Fruit fly (Drosophila melanogaster) whole organism, pupa: ENCODE results near the gene hoka.

ENCODE experiments used
- CG10348 ChIP-seq: fragments of 200-800 bp; sonication (Bioruptor generic); IDR thresholded peaks from 2 replicates; pipeline ENCODE4 v1.3.6; 2022; ENCODE audit warnings: missing biosample characterization, missing genetic modification characterization
- CG12605 ChIP-seq: fragments of 200-800 bp; sonication (Bioruptor generic); IDR thresholded peaks from 2 replicates; pipeline ENCODE4 v1.3.6; 2022; ENCODE audit warnings: missing biosample characterization, missing genetic modification characterization
- CG13204 ChIP-seq: fragments of 200-800 bp; sonication (Bioruptor generic); optimal IDR thresholded peaks from 2 replicates; lab custom pipeline; 2018; ENCODE audit warnings: missing biosample characterization, mild to moderate bottlenecking, missing genetic modification characterization, moderate library complexity
- CG14655 ChIP-seq: fragments of 200-800 bp; sonication (Bioruptor generic); optimal IDR thresholded peaks from 3 replicates; lab custom pipeline; 2017; ENCODE audit warnings: mild to moderate bottlenecking, missing biosample characterization, missing genetic modification reagents, missing genetic modification characterization
- CG15710 ChIP-seq: fragments of 200-800 bp; sonication (Bioruptor generic); optimal IDR thresholded peaks from 2 replicates; lab custom pipeline; 2018; ENCODE audit warnings: missing biosample characterization, mild to moderate bottlenecking, missing genetic modification characterization, moderate library complexity
- CG17806 ChIP-seq: fragments of 200-800 bp; sonication (Bioruptor generic); optimal IDR thresholded peaks from 2 replicates; lab custom pipeline; 2018; ENCODE audit warnings: missing biosample characterization, mild to moderate bottlenecking, missing genetic modification characterization, moderate library complexity
- CG32121 ChIP-seq: fragments of 200-800 bp; sonication (Bioruptor generic); IDR thresholded peaks from 2 replicates; pipeline ENCODE4 v1.3.6; 2022; ENCODE audit warnings: missing biosample characterization, missing genetic modification characterization
- CG34367 ChIP-seq: fragments of 200-800 bp; sonication (Bioruptor generic); optimal IDR thresholded peaks from 2 replicates; lab custom pipeline; 2018; ENCODE audit warnings: missing biosample characterization, mild to moderate bottlenecking, missing genetic modification characterization
- CG4496 ChIP-seq: fragments of 200-800 bp; sonication (Bioruptor generic); IDR thresholded peaks from 3 replicates; pipeline ENCODE4 v1.3.6; 2022; ENCODE audit warnings: missing biosample characterization, missing genetic modification characterization
- CG8159 ChIP-seq: fragments of 200-800 bp; sonication (Bioruptor generic); optimal IDR thresholded peaks from 3 replicates; lab custom pipeline; 2018; ENCODE audit warnings: missing biosample characterization, mild to moderate bottlenecking, missing genetic modification characterization, moderate library complexity
- CG8301 ChIP-seq: fragments of 200-800 bp; sonication (Bioruptor generic); optimal IDR thresholded peaks from 2 replicates; lab custom pipeline; 2018; ENCODE audit warnings: missing biosample characterization, mild to moderate bottlenecking, missing genetic modification characterization
- CG9948 ChIP-seq: fragments of 200-800 bp; sonication (Bioruptor generic); optimal IDR thresholded peaks from 2 replicates; lab custom pipeline; 2018; ENCODE audit warnings: missing biosample characterization, mild to moderate bottlenecking, missing genetic modification characterization, moderate library complexity
- D1 ChIP-seq: fragments of 200-800 bp; sonication (Bioruptor generic); optimal IDR thresholded peaks from 2 replicates; lab custom pipeline; 2018; ENCODE audit warnings: missing biosample characterization, mild to moderate bottlenecking, missing genetic modification characterization, moderate library complexity
- EcR ChIP-seq: fragments of 200-800 bp; sonication (Bioruptor generic); optimal IDR thresholded peaks from 3 replicates; lab custom pipeline; 2019; ENCODE audit warnings: missing biosample characterization, missing genetic modification characterization, mild to moderate bottlenecking, moderate library complexity, missing genetic modification reagents
- Ets98B ChIP-seq: fragments of 200-800 bp; sonication (Bioruptor generic); IDR thresholded peaks from 2 replicates; pipeline ENCODE4 v1.3.6; 2022; ENCODE audit warnings: missing biosample characterization, missing genetic modification characterization
- Pif1A ChIP-seq: fragments of 200-800 bp; sonication (Bioruptor generic); optimal IDR thresholded peaks from 3 replicates; lab custom pipeline; 2016; ENCODE audit warnings: missing biosample characterization, missing genetic modification characterization
- Pif1B ChIP-seq: fragments of 200-800 bp; sonication (Bioruptor generic); optimal IDR thresholded peaks from 3 replicates; lab custom pipeline; 2016; ENCODE audit warnings: missing biosample characterization, missing genetic modification characterization
- Snoo ChIP-seq: fragments of 200-800 bp; sonication (Bioruptor generic); optimal IDR thresholded peaks from 3 replicates; lab custom pipeline; 2017; ENCODE audit warnings: missing biosample characterization, mild to moderate bottlenecking, missing genetic modification characterization, inconsistent platforms
- fd96Ca ChIP-seq: fragments of 200-800 bp; sonication (Bioruptor generic); IDR thresholded peaks from 3 replicates; pipeline ENCODE4 v1.3.6; 2022; ENCODE audit warnings: missing biosample characterization, missing genetic modification characterization
- gl ChIP-seq: fragments of 200-800 bp; sonication (Bioruptor generic); optimal IDR thresholded peaks from 2 replicates; lab custom pipeline; 2018; ENCODE audit warnings: missing biosample characterization, mild to moderate bottlenecking, missing genetic modification characterization
- rn ChIP-seq: fragments of 200-800 bp; sonication (Bioruptor generic); IDR thresholded peaks from 2 replicates; pipeline ENCODE4 v1.3.6; 2022; ENCODE audit warnings: missing biosample characterization, missing genetic modification characterization

The hoka gene

DNA sequence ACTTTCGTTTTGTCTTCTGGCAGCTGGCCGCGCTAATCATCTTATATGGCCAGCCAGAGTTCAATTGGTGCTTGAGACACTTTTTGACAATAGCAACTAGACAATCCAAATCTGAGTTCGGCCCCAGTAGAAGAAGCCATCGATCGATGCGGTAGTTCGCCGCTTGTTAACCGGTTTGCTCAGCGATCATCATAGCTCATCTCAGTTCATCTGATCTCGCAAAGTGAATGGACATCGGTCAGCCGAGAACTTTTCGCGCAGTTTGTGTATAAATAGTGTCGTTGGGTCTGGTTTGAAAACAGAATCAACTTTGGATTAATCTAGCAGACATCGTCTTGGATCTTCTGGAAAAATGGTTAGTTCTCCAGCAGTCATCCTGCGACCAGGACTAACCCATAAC is 2.1 kb upstream of the hoka start, which contains the start of gene CG13705:
TSS of gene CG13705 (plus strand) at position 301 of the 400 bp plus-strand sequence.
- TF ChIP-seq gl (tag; lab: Kevin White, UChicago) (no peak), Snoo (tag; lab: Kevin White, UChicago) (no peak), CG8159 (tag; lab: Kevin White, UChicago) (no peak), CG34367 (no peak), CG9948 (tag; lab: Kevin White, UChicago) (no peak), CG10348 (GFP tag; lab: Robert Waterston, UW) (no peak), CG12605 (GFP tag; lab: Robert Waterston, UW) (no peak), Pif1A (GFP tag; lab: Kevin White, UChicago) (no peak), fd96Ca (no peak), Ets98B (GFP tag; lab: Robert Waterston, UW) (no peak)

DNA sequence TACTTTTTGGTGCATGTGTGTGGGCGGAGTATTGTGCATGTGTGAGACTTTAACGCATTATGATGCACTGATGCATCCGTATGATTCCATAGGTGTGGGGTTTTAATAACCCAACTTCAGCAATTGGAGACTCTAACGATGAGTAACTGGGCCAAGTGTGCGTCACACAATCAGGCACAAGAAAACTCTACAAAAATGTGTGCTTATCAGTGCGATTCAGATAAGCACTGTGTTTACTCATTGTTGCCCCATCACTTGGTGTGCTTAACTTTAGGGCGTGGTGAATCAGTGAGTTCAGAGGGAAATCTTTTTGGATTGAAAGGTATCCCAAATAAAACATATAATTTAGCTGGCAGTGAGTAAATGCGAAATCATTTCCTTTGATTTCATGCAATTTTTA is 417 bp downstream of the hoka start:
- TF ChIP-seq CG10348 (GFP tag; lab: Robert Waterston, UW) = no peak
- no peak for TF ChIP-seq CG15710
- no peak for TF ChIP-seq Pif1B (GFP tag; lab: Kevin White, UChicago)
- no peak for TF ChIP-seq CG13204
- TF ChIP-seq Snoo (tag; lab: Kevin White, UChicago) = no peak
- no peak for TF ChIP-seq Pif1A (GFP tag; lab: Kevin White, UChicago)
- no peak for TF ChIP-seq CG9948 (tag; lab: Kevin White, UChicago)
- no peak for TF ChIP-seq CG14655 (GFP tag; lab: Kevin White, UChicago)
- no peak for TF ChIP-seq gl (tag; lab: Kevin White, UChicago)
- no peak for TF ChIP-seq CG12605 (GFP tag; lab: Robert Waterston, UW)
- no peak for TF ChIP-seq CG32121 (GFP tag; lab: Robert Waterston, UW)
- no peak for TF ChIP-seq rn (GFP tag; lab: Robert Waterston, UW)
- no peak for TF ChIP-seq CG8159 (tag; lab: Kevin White, UChicago)
- no peak for TF ChIP-seq CG4496
- no peak for TF ChIP-seq CG17806 (tag; lab: Kevin White, UChicago)

DNA sequence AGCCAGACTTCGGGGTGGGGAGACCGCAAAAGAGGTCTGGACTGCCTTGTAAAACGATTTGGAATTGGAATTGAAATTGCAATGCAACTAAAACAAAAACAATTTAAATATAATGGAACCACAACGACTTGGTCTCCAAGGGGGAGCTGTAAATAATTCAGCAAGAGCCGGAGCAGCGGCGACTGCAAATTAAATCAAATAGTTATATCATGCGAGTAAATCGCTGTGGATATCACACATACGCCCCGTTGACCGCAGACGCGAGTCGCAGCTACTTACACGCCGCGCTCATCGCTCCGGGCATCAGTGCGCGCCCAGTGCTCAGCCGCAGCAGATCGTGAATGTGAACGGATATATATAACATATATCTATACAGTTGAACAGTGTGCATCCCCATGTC is 11.4 kb downstream of the hoka start, which contains the start of gene Rh50:
TSS of gene Rh50 (plus strand) at position 301 of the 400 bp plus-strand sequence.
- TF ChIP-seq CG8159 (tag; lab: Kevin White, UChicago) = no peak
- no peak for TF ChIP-seq CG9948 (tag; lab: Kevin White, UChicago)
- no peak for TF ChIP-seq EcR
- TF ChIP-seq CG12605 (GFP tag; lab: Robert Waterston, UW) = no peak
- no peak for TF ChIP-seq Ets98B (GFP tag; lab: Robert Waterston, UW)
- no peak for TF ChIP-seq CG14655 (GFP tag; lab: Kevin White, UChicago)
- TF ChIP-seq Snoo (tag; lab: Kevin White, UChicago) = no peak
- TF ChIP-seq gl (tag; lab: Kevin White, UChicago) = no peak
- TF ChIP-seq Pif1B (GFP tag; lab: Kevin White, UChicago) = no peak
- no peak for TF ChIP-seq CG15710
- no peak for TF ChIP-seq Pif1A (GFP tag; lab: Kevin White, UChicago)
- TF ChIP-seq rn (GFP tag; lab: Robert Waterston, UW) = no peak
- no peak for TF ChIP-seq CG32121 (GFP tag; lab: Robert Waterston, UW)
- TF ChIP-seq CG8301 (tag; lab: Kevin White, UChicago) = no peak
- TF ChIP-seq CG10348 (GFP tag; lab: Robert Waterston, UW) = no peak

DNA sequence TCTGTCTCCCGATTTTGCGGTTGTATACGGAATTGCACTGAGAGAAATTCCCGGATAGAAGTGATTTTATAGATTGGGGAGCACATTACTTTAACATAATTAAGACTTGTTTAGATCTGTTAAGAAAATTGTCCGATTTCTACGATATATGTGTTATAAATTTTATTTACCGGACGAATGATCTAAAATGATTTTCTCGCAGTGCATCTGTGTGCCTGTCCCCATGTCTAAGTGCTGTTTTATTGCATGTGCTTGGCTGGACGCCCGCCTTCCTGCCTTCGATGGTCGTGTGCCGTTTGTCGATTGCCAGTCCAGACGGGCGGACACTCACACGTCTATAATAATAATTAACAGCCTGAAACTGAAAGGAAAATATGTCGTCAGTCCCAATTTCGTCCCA is 22.2 kb downstream of the hoka start:
- TF ChIP-seq rn (GFP tag; lab: Robert Waterston, UW) = no peak
- no peak for TF ChIP-seq CG15710
- no peak for TF ChIP-seq CG9948 (tag; lab: Kevin White, UChicago)
- no peak for TF ChIP-seq CG10348 (GFP tag; lab: Robert Waterston, UW)
- no peak for TF ChIP-seq EcR
- no peak for TF ChIP-seq CG13204
- no peak for TF ChIP-seq fd96Ca
- no peak for TF ChIP-seq CG8301 (tag; lab: Kevin White, UChicago)
- TF ChIP-seq Ets98B (GFP tag; lab: Robert Waterston, UW) = no peak
- TF ChIP-seq CG34367 = no peak
- no peak for TF ChIP-seq Pif1A (GFP tag; lab: Kevin White, UChicago)
- no peak for TF ChIP-seq CG14655 (GFP tag; lab: Kevin White, UChicago)

DNA sequence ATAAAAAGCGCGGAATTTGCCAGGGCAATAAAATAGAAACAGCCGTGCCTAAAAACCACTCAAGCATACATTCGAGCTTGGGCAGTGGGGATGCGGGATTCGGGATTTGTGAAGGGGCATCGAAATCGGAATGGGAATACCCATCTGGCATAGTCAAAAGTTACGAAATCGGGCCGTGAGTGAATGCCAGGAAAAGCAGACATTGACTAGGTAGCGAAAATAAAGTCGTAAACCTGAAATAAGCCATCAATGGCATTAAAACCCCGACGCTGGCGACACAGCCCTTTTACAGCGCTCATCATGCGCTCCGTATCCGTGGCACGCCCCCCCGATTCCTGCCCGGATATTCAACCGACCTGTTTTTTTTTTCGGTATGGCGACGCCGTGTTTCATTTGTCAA is 25.9 kb downstream of the hoka start:
- TF ChIP-seq CG17806 (tag; lab: Kevin White, UChicago) = no peak
- no peak for TF ChIP-seq CG34367
- no peak for TF ChIP-seq Ets98B (GFP tag; lab: Robert Waterston, UW)
- no peak for TF ChIP-seq Pif1A (GFP tag; lab: Kevin White, UChicago)
- TF ChIP-seq gl (tag; lab: Kevin White, UChicago) = no peak
- no peak for TF ChIP-seq fd96Ca
- no peak for TF ChIP-seq EcR
- TF ChIP-seq Snoo (tag; lab: Kevin White, UChicago) = no peak
- no peak for TF ChIP-seq CG32121 (GFP tag; lab: Robert Waterston, UW)
- TF ChIP-seq CG14655 (GFP tag; lab: Kevin White, UChicago) = no peak
- TF ChIP-seq D1 (tag; lab: Kevin White, UChicago) = no peak
- no peak for TF ChIP-seq CG8301 (tag; lab: Kevin White, UChicago)
- no peak for TF ChIP-seq CG12605 (GFP tag; lab: Robert Waterston, UW)
- TF ChIP-seq CG8159 (tag; lab: Kevin White, UChicago) = no peak
- TF ChIP-seq CG10348 (GFP tag; lab: Robert Waterston, UW) = no peak
- TF ChIP-seq CG15710 = no peak
- TF ChIP-seq CG9948 (tag; lab: Kevin White, UChicago) = no peak
- TF ChIP-seq rn (GFP tag; lab: Robert Waterston, UW) = no peak

DNA sequence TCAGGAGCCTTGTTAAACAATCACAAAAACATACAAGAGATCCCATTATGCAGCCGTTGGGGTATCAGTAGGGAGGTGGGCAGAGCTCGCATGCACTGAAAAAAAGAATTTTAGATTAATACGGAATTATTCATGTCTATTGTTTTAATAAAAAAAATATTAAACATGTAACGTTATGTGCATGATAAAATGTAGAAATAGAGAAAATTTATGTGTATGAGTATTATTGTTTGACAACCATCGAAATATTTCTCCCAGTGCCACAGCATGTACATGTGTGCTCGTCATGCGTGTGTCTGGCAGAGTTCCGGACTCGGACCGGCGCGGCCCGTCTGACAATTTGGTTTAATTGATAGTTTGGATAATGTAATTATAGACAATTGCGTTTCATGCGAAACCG is 31.1 kb downstream of the hoka start:
- TF ChIP-seq Pif1A (GFP tag; lab: Kevin White, UChicago) (no peak), CG10348 (GFP tag; lab: Robert Waterston, UW) (no peak), CG34367 (no peak), Pif1B (GFP tag; lab: Kevin White, UChicago) (no peak), CG13204 (no peak), CG17806 (tag; lab: Kevin White, UChicago) (no peak), EcR (no peak), rn (GFP tag; lab: Robert Waterston, UW) (no peak), CG8159 (tag; lab: Kevin White, UChicago) (no peak), CG9948 (tag; lab: Kevin White, UChicago) (no peak), CG4496 (no peak), CG12605 (GFP tag; lab: Robert Waterston, UW) (no peak), gl (tag; lab: Kevin White, UChicago) (no peak)
